Worm (Caenorhabditis elegans): ENCODE results near the gene F25E5.1.

Gene F25E5.1

DNA sequence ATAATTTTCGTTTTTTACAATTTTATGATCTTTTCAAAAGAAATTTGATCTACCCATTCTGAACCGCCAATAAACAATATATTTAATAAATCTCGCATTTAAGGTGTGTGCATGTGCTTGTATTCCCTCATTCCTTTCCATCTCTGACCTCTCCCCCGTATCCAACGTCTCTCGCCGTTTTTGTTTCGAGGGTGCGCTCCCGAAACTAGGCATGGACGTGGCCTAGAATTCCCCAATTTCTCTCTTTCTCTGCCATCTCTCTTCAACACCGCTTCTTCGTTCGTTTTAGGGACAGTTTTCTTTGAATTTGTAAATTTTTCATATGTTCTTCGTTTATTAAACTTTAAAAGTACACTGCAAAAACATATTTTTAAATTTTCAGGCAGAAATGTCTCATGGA, at the start of gene F25E5.1:
F25E5.1 (plus strand) TSS at position 376 of the 400 bp plus-strand sequence.
- peak; percentile 93 for TF ChIP-seq rnt-1 (tag; optimal IDR thresholded peaks at IDR 0.05)
- peak in 1 of 2 experiments; percentile 72 for TF ChIP-seq ztf-11 (tag; optimal IDR thresholded peaks at IDR 0.05)
- peak; percentile 86 for TF ChIP-seq lir-3 (tag; optimal IDR thresholded peaks at IDR 0.05; ENCODE audit: poor library complexity)
- TF ChIP-seq ztf-4 (tag; optimal IDR thresholded peaks at IDR 0.05): no peak
- peak; percentile 77 for TF ChIP-seq ceh-90 (tag; optimal IDR thresholded peaks at IDR 0.05)
- TF ChIP-seq nhr-20 (tag; optimal IDR thresholded peaks at IDR 0.05): peak; percentile 71
- peak; percentile 49 for TF ChIP-seq skn-1 (tag; optimal IDR thresholded peaks at IDR 0.05)
- TF ChIP-seq nhr-237 (tag; optimal IDR thresholded peaks at IDR 0.05): no peak
- peak; percentile 59 for TF ChIP-seq xbp-1 (tag; optimal IDR thresholded peaks at IDR 0.05)
- peak; percentile 29 for TF ChIP-seq C16A3.4 (tag; optimal IDR thresholded peaks at IDR 0.05)
- TF ChIP-seq swsn-7 (tag; optimal IDR thresholded peaks at IDR 0.05): peak; percentile 61
- TF ChIP-seq unc-98 (GFP tag; IDR thresholded peaks at IDR 0.05): peak; percentile 61
- peak; percentile 79 to 81 for TF ChIP-seq efl-1 (optimal IDR thresholded peaks at IDR 0.05)
- TF ChIP-seq efl-1 (GFP tag; optimal IDR thresholded peaks at IDR 0.05 in 1 of 2): peak; percentile 73 to 93
- TF ChIP-seq snpc-4 (tag; optimal IDR thresholded peaks at IDR 0.05): peak; percentile 47
- peak; percentile 44 for TF ChIP-seq irx-1 (tag; optimal IDR thresholded peaks at IDR 0.05)
- no peak for TF ChIP-seq unc-62 (GFP tag; optimal IDR thresholded peaks at IDR 0.05)
- TF ChIP-seq lin-13 (GFP tag; optimal IDR thresholded peaks at IDR 0.05): peak; percentile 46
- TF ChIP-seq jun-1 (tag; optimal IDR thresholded peaks at IDR 0.05): peak; percentile 2
- TF ChIP-seq mep-1 (tag; optimal IDR thresholded peaks at IDR 0.05): peak; percentile 87
- TF ChIP-seq nhr-77 (tag; optimal IDR thresholded peaks at IDR 0.05): peak; percentile 34
- TF ChIP-seq fkh-10 (GFP tag; optimal IDR thresholded peaks at IDR 0.05): no peak
- TF ChIP-seq blmp-1 (tag; optimal IDR thresholded peaks at IDR 0.05): peak; percentile 37
- peak; percentile 38 for TF ChIP-seq sox-4 (tag; optimal IDR thresholded peaks at IDR 0.05)
- peak; percentile 49 to 72 (median 63) for TF ChIP-seq dpl-1 (GFP tag; optimal IDR thresholded peaks at IDR 0.05)
- no peak for TF ChIP-seq hpl-2 (GFP tag; optimal IDR thresholded peaks at IDR 0.05)
- TF ChIP-seq fos-1 (tag; optimal IDR thresholded peaks at IDR 0.05): no peak
- 0 out of 2 replicates have a peak, but pooled peaks have one; percentile 29 for TF ChIP-seq mab-9 (GFP tag; IDR thresholded peaks at IDR 0.05)
- TF ChIP-seq ama-1 (optimal IDR thresholded peaks at IDR 0.05): no peak
- peak; percentile 30 for TF ChIP-seq fkh-4 (tag; optimal IDR thresholded peaks at IDR 0.05; ENCODE audit: borderline replicate concordance)
- TF ChIP-seq aha-1 (tag; optimal IDR thresholded peaks at IDR 0.05): no peak
- TF ChIP-seq snu-23 (GFP tag; optimal IDR thresholded peaks at IDR 0.05): peak; percentile 76
- peak; percentile 33 for TF ChIP-seq elt-2 (tag; optimal IDR thresholded peaks at IDR 0.05)
- no peak for TF ChIP-seq sptf-1 (tag; optimal IDR thresholded peaks at IDR 0.05)
- TF ChIP-seq isw-1 (GFP tag; IDR thresholded peaks at IDR 0.05): peak; percentile 57
- no peak for TF ChIP-seq egl-27 (tag; optimal IDR thresholded peaks at IDR 0.05)
- TF ChIP-seq nhr-90 (tag; optimal IDR thresholded peaks at IDR 0.05; ENCODE audit: poor library complexity): peak; percentile 61
- TF ChIP-seq lin-14 (GFP tag; optimal IDR thresholded peaks at IDR 0.05): peak; percentile 93
- TF ChIP-seq lin-35 (GFP tag; optimal IDR thresholded peaks at IDR 0.05): peak; percentile 70 to 73
- peak; percentile 31 for TF ChIP-seq lin-15B (tag; optimal IDR thresholded peaks at IDR 0.05)
- TF ChIP-seq ceh-82 (tag; optimal IDR thresholded peaks at IDR 0.05): peak; percentile 42 to 73 (median 65)
- peak; percentile 80 for TF ChIP-seq nhr-71 (tag; optimal IDR thresholded peaks at IDR 0.05)
- peak; percentile 55 to 75 for TF ChIP-seq lsy-2 (tag; optimal IDR thresholded peaks at IDR 0.05)
- peak; percentile 47 for TF ChIP-seq unc-86 (tag; optimal IDR thresholded peaks at IDR 0.05)
- TF ChIP-seq elt-3 (tag; optimal IDR thresholded peaks at IDR 0.05): no peak
- TF ChIP-seq nhr-47 (tag; optimal IDR thresholded peaks at IDR 0.05): peak; percentile 72
- peak; percentile 82 for TF ChIP-seq fkh-8 (tag; optimal IDR thresholded peaks at IDR 0.05)
- TF ChIP-seq nhr-85 (tag): peak; percentile 87
- TF ChIP-seq nhr-19 (GFP tag; conservative IDR thresholded peaks at IDR 0.05): peak; percentile 70
- TF ChIP-seq mdl-1 (tag; optimal IDR thresholded peaks at IDR 0.05): peak in 1 of 2 experiments; percentile 58
- TF ChIP-seq pag-3 (tag; optimal IDR thresholded peaks at IDR 0.05; ENCODE audit: borderline replicate concordance, insufficient read depth): no peak
- TF ChIP-seq mef-2 (tag; optimal IDR thresholded peaks at IDR 0.05): no peak
- TF ChIP-seq dsc-1 (tag; optimal IDR thresholded peaks at IDR 0.05): peak; percentile 56

All from whole organism, L1 larva.